Worm (Caenorhabditis elegans) whole organism, late embryonic: ENCODE data around the gene fbxa-102.

ENCODE experiments used
- C08G9.2 ChIP-seq: sonication (generic microtip); optimal IDR thresholded peaks from 2 replicates; lab custom pipeline; 2016; ENCODE audit warnings: mild to moderate bottlenecking, missing genetic modification characterization, moderate library complexity, missing compliant biosample characterization
- Y22D7AL.16 ChIP-seq: sonication (generic microtip); optimal IDR thresholded peaks from 2 replicates; lab custom pipeline; 2016; ENCODE audit warnings: missing genetic modification characterization, missing compliant biosample characterization
- ahr-1 ChIP-seq: sonication (generic microtip); optimal IDR thresholded peaks from 2 replicates; lab custom pipeline; 2016; ENCODE audit warnings: missing genetic modification characterization, missing compliant biosample characterization
- ceh-18 ChIP-seq: sonication (generic microtip); optimal IDR thresholded peaks from 2 replicates; lab custom pipeline; 2016; ENCODE audit warnings: missing genetic modification characterization, missing compliant biosample characterization
- ceh-19 ChIP-seq: fragments of 200-800 bp; sonication (Bioruptor generic); optimal IDR thresholded peaks from 2 replicates; lab custom pipeline; 2018; ENCODE audit warnings: mild to moderate bottlenecking, missing genetic modification characterization, missing compliant biosample characterization
- ceh-31 ChIP-seq: sonication (generic microtip); optimal IDR thresholded peaks from 2 replicates; lab custom pipeline; 2016; ENCODE audit warnings: missing genetic modification characterization, missing compliant biosample characterization
- ceh-45 ChIP-seq: fragments of 200-800 bp; sonication (Bioruptor generic); IDR thresholded peaks from 2 replicates; pipeline ENCODE4 v1.3.6; 2022; ENCODE audit warnings: missing genetic modification reagents, missing genetic modification characterization, missing compliant biosample characterization
- ceh-48 ChIP-seq: sonication (generic microtip); optimal IDR thresholded peaks from 2 replicates; lab custom pipeline; 2016; ENCODE audit warnings: missing genetic modification characterization, inconsistent platforms, missing compliant biosample characterization
- ceh-6 ChIP-seq: fragments of 200-800 bp; sonication (Bioruptor generic); optimal IDR thresholded peaks from 2 replicates; lab custom pipeline; 2018; ENCODE audit warnings: mild to moderate bottlenecking, missing genetic modification characterization, missing compliant biosample characterization
- dmd-4 ChIP-seq: sonication (generic microtip); optimal IDR thresholded peaks from 2 replicates; lab custom pipeline; 2016; ENCODE audit warnings: borderline replicate concordance, missing genetic modification characterization, missing compliant biosample characterization
- dve-1 ChIP-seq: sonication (generic microtip); optimal IDR thresholded peaks from 2 replicates; lab custom pipeline; 2017; ENCODE audit warnings: antibody characterized with exemption, mild to moderate bottlenecking, missing genetic modification characterization, missing compliant biosample characterization
- elt-4 ChIP-seq: sonication (generic microtip); optimal IDR thresholded peaks from 2 replicates; lab custom pipeline; 2016; ENCODE audit warnings: missing genetic modification characterization, missing compliant biosample characterization
- fax-1 ChIP-seq: sonication (generic microtip); optimal IDR thresholded peaks from 2 replicates; lab custom pipeline; 2016; ENCODE audit warnings: missing genotype, missing genetic modification characterization, missing compliant biosample characterization
- hlh-8 ChIP-seq: sonication (generic microtip); optimal IDR thresholded peaks from 2 replicates; lab custom pipeline; 2016; ENCODE audit warnings: missing genotype, missing genetic modification characterization, missing compliant biosample characterization
- lin-11 ChIP-seq: fragments of 200-800 bp; sonication (Bioruptor generic); optimal IDR thresholded peaks from 2 replicates; lab custom pipeline; 2018; ENCODE audit warnings: mild to moderate bottlenecking, missing genetic modification characterization, missing compliant biosample characterization
- madf-2 ChIP-seq: sonication (generic microtip); optimal IDR thresholded peaks from 2 replicates; lab custom pipeline; 2017; ENCODE audit warnings: missing genetic modification characterization, missing compliant biosample characterization
- pag-3 ChIP-seq: sonication (generic microtip); optimal IDR thresholded peaks from 2 replicates; lab custom pipeline; 2016; ENCODE audit warnings: missing compliant biosample characterization, missing genetic modification characterization, borderline replicate concordance
- pat-9 ChIP-seq: fragments of 200-800 bp; sonication (Bioruptor generic); optimal IDR thresholded peaks from 2 replicates; lab custom pipeline; 2018; ENCODE audit warnings: mild to moderate bottlenecking, missing genetic modification characterization, moderate library complexity, missing compliant biosample characterization
- pax-1 ChIP-seq: fragments of 150-350 bp; optimal IDR thresholded peaks from 2 replicates; lab custom pipeline; 2014; ENCODE audit warnings: missing biosample characterization, missing genetic modification characterization
- pha-2 ChIP-seq: sonication (generic microtip); optimal IDR thresholded peaks from 2 replicates; lab custom pipeline; 2017; ENCODE audit warnings: mild to moderate bottlenecking, missing genetic modification characterization, missing compliant biosample characterization
- pha-4 ChIP-seq: fragments of 150-350 bp; optimal IDR thresholded peaks from 2 replicates; lab custom pipeline; 2018; ENCODE audit warnings: missing biosample characterization, missing genetic modification reagents, missing genetic modification characterization
- pqm-1 ChIP-seq: sonication (generic microtip); optimal IDR thresholded peaks from 2 replicates; lab custom pipeline; 2016; ENCODE audit warnings: missing genetic modification characterization, missing compliant biosample characterization
- pros-1 ChIP-seq: fragments of 150-350 bp; optimal IDR thresholded peaks from 2 replicates; lab custom pipeline; 2014; ENCODE audit warnings: missing biosample characterization, missing genetic modification reagents, missing genetic modification characterization
- sdc-2 ChIP-seq: sonication (generic microtip); optimal IDR thresholded peaks from 2 replicates; lab custom pipeline; 2016; ENCODE audit warnings: missing genotype, missing genetic modification characterization, missing compliant biosample characterization
- tbx-7 ChIP-seq: sonication (generic microtip); optimal IDR thresholded peaks from 2 replicates; lab custom pipeline; 2016; ENCODE audit warnings: missing genotype, missing genetic modification characterization, missing compliant biosample characterization
- unc-55 ChIP-seq: sonication (generic microtip); optimal IDR thresholded peaks from 2 replicates; lab custom pipeline; 2017; ENCODE audit warnings: missing biosample characterization, missing genetic modification reagents, missing genetic modification characterization
- ztf-16 ChIP-seq: sonication (generic microtip); optimal IDR thresholded peaks from 2 replicates; lab custom pipeline; 2017; ENCODE audit warnings: missing genetic modification characterization, missing compliant biosample characterization

fbxa-102 gene

ce11 chrV:17493732-17494131, at the start of gene fbxa-102:
fbxa-102 (minus strand) TSS chrV:17493832.
- TF ChIP-seq ceh-45 (GFP tag; lab: Robert Waterston, UW) (no peak), dve-1 (tag; lab: Kevin White, UChicago) (no peak), elt-4 (tag; lab: Kevin White, UChicago) (no peak), hlh-8 (tag; lab: Kevin White, UChicago) (no peak), pqm-1 (no peak), ceh-19 (GFP tag; lab: Kevin White, UChicago) (no peak), ceh-18 (tag; lab: Kevin White, UChicago) (no peak), madf-2 (no peak)

DNA sequence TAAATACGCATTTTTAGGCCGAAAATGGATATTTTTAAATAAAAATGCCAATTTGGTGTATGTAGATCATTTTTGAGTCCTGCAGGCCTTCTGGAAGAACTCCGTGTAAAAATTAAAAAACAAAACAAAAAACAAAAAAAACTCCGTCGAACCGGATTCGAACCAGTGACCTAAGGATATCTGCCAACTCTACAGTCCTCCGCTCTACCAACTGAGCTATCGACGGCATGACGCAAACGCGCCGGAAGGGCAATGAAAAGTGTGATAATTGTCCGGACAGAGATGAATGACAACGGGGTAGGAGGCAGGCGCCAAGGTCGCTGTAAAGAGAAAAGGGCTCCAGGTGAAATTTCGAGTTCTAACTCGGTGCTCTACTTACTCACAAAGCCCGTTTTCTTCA, 48.7 kb upstream of the fbxa-102 start:
- TF ChIP-seq hlh-8 (tag; lab: Kevin White, UChicago): no peak
- TF ChIP-seq ahr-1: no peak
- TF ChIP-seq tbx-7 (tag; lab: Kevin White, UChicago): no peak

ce11 chrV:17540295-17540694, 46.7 kb upstream of the fbxa-102 start, which contains the start of gene srz-25:
srz-25 (plus strand) TSS chrV:17540595.
- TF ChIP-seq ceh-19 (GFP tag; lab: Kevin White, UChicago) (no peak), pat-9 (tag; lab: Kevin White, UChicago) (no peak), tbx-7 (tag; lab: Kevin White, UChicago) (no peak), pag-3 (tag; lab: Kevin White, UChicago) (no peak), ceh-31 (tag; lab: Kevin White, UChicago) (no peak), dmd-4 (tag; lab: Kevin White, UChicago) (no peak)

ce11 chrV:17539289-17539688, 45.7 kb upstream of the fbxa-102 start:
- TF ChIP-seq Y22D7AL.16 (tag; lab: Kevin White, UChicago): no peak
- TF ChIP-seq ceh-48 (tag; lab: Kevin White, UChicago): peak; percentile 37
- TF ChIP-seq, all 69 proteins: peak for 1

ce11 chrV:17538279-17538896, 44.8 kb upstream of the fbxa-102 start, which contains the start of gene C18D4.6:
C18D4.6 (minus strand) TSS chrV:17538375.
- no peak for TF ChIP-seq C08G9.2
- no peak for TF ChIP-seq pax-1 (tag; lab: Kevin White, UChicago)
- TF ChIP-seq ztf-16: no peak
- no peak for TF ChIP-seq fax-1 (tag; lab: Kevin White, UChicago)
- TF ChIP-seq pat-9 (tag; lab: Kevin White, UChicago): no peak
- no peak for TF ChIP-seq pqm-1
- TF ChIP-seq ceh-6 (GFP tag; lab: Kevin White, UChicago): no peak
- no peak for TF ChIP-seq pros-1 (tag; lab: Kevin White, UChicago)
- no peak for TF ChIP-seq ceh-19 (GFP tag; lab: Kevin White, UChicago)
- TF ChIP-seq sdc-2 (tag; lab: Kevin White, UChicago): no peak

DNA sequence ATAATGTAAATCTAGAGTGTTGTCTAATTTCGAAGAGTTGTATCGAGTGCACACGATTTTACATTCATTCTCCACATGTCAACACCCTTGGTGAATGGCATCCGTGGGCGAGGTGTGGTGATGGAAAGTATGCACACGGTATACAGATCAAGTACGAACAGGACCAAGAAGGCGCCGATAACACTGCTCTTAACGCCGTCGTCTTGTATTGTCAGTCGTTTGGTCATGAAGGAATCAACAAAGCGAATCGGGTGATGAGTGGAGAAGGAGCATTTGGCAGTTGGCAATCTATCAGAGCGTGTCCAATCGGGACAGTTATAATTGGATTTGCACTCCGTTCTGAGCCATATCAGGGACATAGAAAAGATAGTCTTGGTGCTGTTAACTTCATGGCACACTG, 39.6 kb upstream of the fbxa-102 start:
- no peak for TF ChIP-seq hlh-8 (tag; lab: Kevin White, UChicago)
- TF ChIP-seq pqm-1: no peak
- TF ChIP-seq Y22D7AL.16 (tag; lab: Kevin White, UChicago): no peak
- TF ChIP-seq ceh-48 (tag; lab: Kevin White, UChicago): no peak

- no peak for TF ChIP-seq pha-2
- TF ChIP-seq ceh-18 (tag; lab: Kevin White, UChicago): no peak
- no peak for TF ChIP-seq unc-55 (GFP tag; lab: Kevin White, UChicago)
- no peak for TF ChIP-seq lin-11 (tag; lab: Kevin White, UChicago)
- no peak for TF ChIP-seq pha-4 (tag; lab: Kevin White, UChicago)
Measured at ce11 chrV:17532686-17533085, 39.1 kb upstream of the fbxa-102 start, which contains the start of gene C18D4.3. C18D4.3 (minus strand) TSS chrV:17532786.
